Worm (Caenorhabditis elegans) whole organism, L2 larva: ENCODE data around the gene Y48G9A.6.

Experiments
- F13H6.1 ChIP-seq: sonication (generic microtip); optimal IDR thresholded peaks from 2 replicates; lab custom pipeline; 2016; ENCODE audit warnings: missing genetic modification characterization, missing compliant biosample characterization
- aly-2 ChIP-seq: fragments of 150-350 bp; optimal IDR thresholded peaks from 2 replicates; lab custom pipeline; 2014; ENCODE audit warnings: missing biosample characterization, missing genetic modification characterization
- ceh-82 ChIP-seq: fragments of 150-350 bp; optimal IDR thresholded peaks from 2 replicates; lab custom pipeline; 2014; ENCODE audit warnings: missing biosample characterization, missing genetic modification characterization
- dmd-4 ChIP-seq: sonication (generic microtip); optimal IDR thresholded peaks from 2 replicates; lab custom pipeline; 2017; ENCODE audit warnings: missing biosample characterization, missing genetic modification characterization
- lin-11 ChIP-seq: fragments of 150-350 bp; sonication (generic microtip); optimal IDR thresholded peaks from 2 replicates; lab custom pipeline; 2014; ENCODE audit warnings: missing biosample characterization, missing genetic modification characterization, inconsistent platforms, mixed read lengths
- lin-39 ChIP-seq: fragments of 150-350 bp; optimal IDR thresholded peaks from 2 replicates; lab custom pipeline; 2014; ENCODE audit warnings: missing biosample characterization, missing genetic modification reagents, missing genetic modification characterization
- snpc-4 ChIP-seq: fragments of 150-350 bp; optimal IDR thresholded peaks from 2 replicates; lab custom pipeline; 2014; ENCODE audit warnings: missing biosample characterization, missing genetic modification characterization
- unc-62 ChIP-seq: fragments of 150-350 bp; optimal IDR thresholded peaks from 2 replicates; lab custom pipeline; 2014; ENCODE audit warnings: missing biosample characterization, missing genetic modification reagents, missing genetic modification characterization
- ztf-4 ChIP-seq: fragments of 150-350 bp; optimal IDR thresholded peaks from 2 replicates; lab custom pipeline; 2014; ENCODE audit warnings: missing biosample characterization, missing genetic modification characterization

DNA sequence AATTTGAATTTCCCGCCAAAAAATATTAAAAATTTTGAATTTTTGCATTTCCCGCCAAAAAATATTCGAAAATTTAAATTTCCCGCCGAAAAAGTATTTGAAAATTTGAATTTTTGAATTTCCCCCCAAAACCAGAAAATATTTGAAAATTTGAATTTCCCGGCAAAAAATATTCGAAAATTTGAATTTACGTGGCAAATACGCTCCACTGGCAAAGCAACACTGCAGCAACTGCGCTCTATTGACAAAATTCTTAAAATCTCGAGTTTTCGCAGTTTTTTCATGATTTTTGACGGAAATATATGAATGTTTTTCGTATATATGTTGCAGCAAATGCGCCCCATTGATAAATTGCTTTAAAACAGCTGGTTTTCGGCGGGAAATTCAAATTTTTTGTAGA, 6.3 kb upstream of the Y48G9A.6 start:
- TF ChIP-seq lin-39 (tag; lab: Kevin White, UChicago) (no peak), aly-2 (tag; lab: Kevin White, UChicago) (no peak), dmd-4 (tag; lab: Kevin White, UChicago) (no peak), unc-62 (GFP tag; lab: Kevin White, UChicago) (no peak), lin-11 (no peak), F13H6.1 (tag; lab: Kevin White, UChicago) (no peak), snpc-4 (no peak), ceh-82 (tag; lab: Kevin White, UChicago) (no peak), ztf-4 (tag; lab: Kevin White, UChicago) (no peak)
